Fruit fly (Drosophila melanogaster): ENCODE results near the gene CG11977.

The CG11977 gene

dm6 chr3R:8960329-8960728, 37.2 kb upstream of the CG11977 start (continued):
- no peak for TF ChIP-seq Lpt (GFP tag; optimal IDR thresholded peaks at IDR 0.05)
- peak; percentile 28 for TF ChIP-seq CG11723 (GFP tag; optimal IDR thresholded peaks at IDR 0.05)
- TF ChIP-seq D (optimal IDR thresholded peaks at IDR 0.05), result no peak
- TF ChIP-seq D (GFP tag; optimal IDR thresholded peaks at IDR 0.05), result peak; percentile 53
- TF ChIP-seq Mes4 (GFP tag; optimal IDR thresholded peaks at IDR 0.05), result no peak
- peak; percentile 27 for TF ChIP-seq CG13775 (GFP tag; optimal IDR thresholded peaks at IDR 0.05)
- TF ChIP-seq Dll (GFP tag; IDR thresholded peaks at IDR 0.05; ENCODE audit: partially characterized antibody), result no peak
- no peak for TF ChIP-seq Poxn (GFP tag; IDR thresholded peaks at IDR 0.05)
- TF ChIP-seq CG1792 (GFP tag; optimal IDR thresholded peaks at IDR 0.05), result no peak
- TF ChIP-seq Nf-YC (tag; optimal IDR thresholded peaks at IDR 0.05), result no peak
- no peak for TF ChIP-seq p53 (GFP tag; optimal IDR thresholded peaks at IDR 0.05)
- TF ChIP-seq sisA (GFP tag; IDR thresholded peaks at IDR 0.05), result peak; percentile 54
- no peak for TF ChIP-seq abd-A (tag; optimal IDR thresholded peaks at IDR 0.05)
- TF ChIP-seq psq (GFP tag; optimal IDR thresholded peaks at IDR 0.05), result no peak
- 0 out of 3 replicates have a peak, but pooled peaks have one; percentile 60 for TF ChIP-seq CG11695 (GFP tag; IDR thresholded peaks at IDR 0.05)
- TF ChIP-seq sim (GFP tag; IDR thresholded peaks at IDR 0.05), result no peak
- no peak for TF ChIP-seq ac (GFP tag; optimal IDR thresholded peaks at IDR 0.05)
- TF ChIP-seq onecut (GFP tag; IDR thresholded peaks at IDR 0.05), result peak; percentile 17; the same call in 1 of the 2 replicates
- TF ChIP-seq tup (GFP tag; optimal IDR thresholded peaks at IDR 0.05), result no peak
- no peak for TF ChIP-seq corto (GFP tag; optimal IDR thresholded peaks at IDR 0.05)
- peak; percentile 27 for TF ChIP-seq nau (GFP tag; optimal IDR thresholded peaks at IDR 0.05)
- no peak for TF ChIP-seq tll (GFP tag; optimal IDR thresholded peaks at IDR 0.05)
- TF ChIP-seq CG12659 (GFP tag; optimal IDR thresholded peaks at IDR 0.05), result peak; percentile 36
- TF ChIP-seq Hsf (GFP tag; optimal IDR thresholded peaks at IDR 0.05), result peak; percentile 7
- no peak for TF ChIP-seq CG16815 (GFP tag; optimal IDR thresholded peaks at IDR 0.05)
- peak; percentile 33 for TF ChIP-seq CG6689 (GFP tag; IDR thresholded peaks at IDR 0.05)
- no peak for TF ChIP-seq CG16813 (GFP tag; IDR thresholded peaks at IDR 0.05; ENCODE audit: partially characterized antibody)
- TF ChIP-seq Optix (GFP tag; IDR thresholded peaks at IDR 0.05), result no peak
- peak; percentile 60 for TF ChIP-seq CG1529 (GFP tag; optimal IDR thresholded peaks at IDR 0.05)
- TF ChIP-seq bbx (GFP tag; IDR thresholded peaks at IDR 0.05; ENCODE audit: partially characterized antibody), result no peak
- no peak for TF ChIP-seq dati (GFP tag; IDR thresholded peaks at IDR 0.05)
- TF ChIP-seq cas (GFP tag; IDR thresholded peaks at IDR 0.05), result no peak
- no peak for TF ChIP-seq Hr78 (GFP tag; optimal IDR thresholded peaks at IDR 0.05)
- no peak for TF ChIP-seq dm (GFP tag; optimal IDR thresholded peaks at IDR 0.05)
- TF ChIP-seq CG5245 (GFP tag; optimal IDR thresholded peaks at IDR 0.05), result no peak
- no peak for TF ChIP-seq CG32772 (GFP tag; IDR thresholded peaks at IDR 0.05)
- TF ChIP-seq pan (optimal IDR thresholded peaks at IDR 0.05), result no peak
- TF ChIP-seq pan (GFP tag; optimal IDR thresholded peaks at IDR 0.05 in 1 of 2, IDR thresholded peaks at IDR 0.05 in 1 of 2), result peak in 1 of 2 experiments; percentile 44
- peak; percentile 42 for TF ChIP-seq kah (GFP tag; optimal IDR thresholded peaks at IDR 0.05)
- no peak for TF ChIP-seq CG11085 (GFP tag; IDR thresholded peaks at IDR 0.05)
- peak; percentile 47 for TF ChIP-seq run (tag; optimal IDR thresholded peaks at IDR 0.05)
- no peak for TF ChIP-seq CG9609 (GFP tag; optimal IDR thresholded peaks at IDR 0.05)
- no peak for TF ChIP-seq sna (GFP tag; IDR thresholded peaks at IDR 0.05; ENCODE audit: partially characterized antibody)
- no peak for TF ChIP-seq hth (optimal IDR thresholded peaks at IDR 0.05)
- no peak for TF ChIP-seq Awh (GFP tag; IDR thresholded peaks at IDR 0.05)
- no peak for TF ChIP-seq CG15479 (GFP tag; optimal IDR thresholded peaks at IDR 0.05)
- no peak for TF ChIP-seq CG8290 (GFP tag; optimal IDR thresholded peaks at IDR 0.05)
- TF ChIP-seq CG8290 (tag; optimal IDR thresholded peaks at IDR 0.05), result no peak
